Worm (Caenorhabditis elegans): ENCODE data around the gene sss-1.
A peak's percentile ranks its signal among the peaks of the same experiment; 100 is the strongest.

Gene sss-1

ce11 chrIV:9857952-9858488 is 35.5 kb downstream of the sss-1 start, which contains the start of gene npp-1 (continued):
- no peak for TF ChIP-seq snpc-1.2 (GFP tag; IDR thresholded peaks at IDR 0.05)
- no peak for TF ChIP-seq spr-3 (GFP tag; optimal IDR thresholded peaks at IDR 0.05)
- TF ChIP-seq arid-1 (GFP tag; conservative IDR thresholded peaks at IDR 0.05): no peak
- TF ChIP-seq madf-5 (GFP tag; IDR thresholded peaks at IDR 0.05): no peak
- no peak for TF ChIP-seq gei-8 (GFP tag; optimal IDR thresholded peaks at IDR 0.05)
- TF ChIP-seq T26A8.4 (GFP tag; IDR thresholded peaks at IDR 0.05): no peak
- no peak for TF ChIP-seq daf-12 (tag; optimal IDR thresholded peaks at IDR 0.05)
- peak; percentile 88 for TF ChIP-seq mes-2 (tag; optimal IDR thresholded peaks at IDR 0.05; ENCODE audit: poor library complexity, severe bottlenecking)
- TF ChIP-seq zfp-3 (GFP tag; conservative IDR thresholded peaks at IDR 0.05): no peak
- no peak for TF ChIP-seq Y105C5A.15 (GFP tag; IDR thresholded peaks at IDR 0.05)
- no peak for TF ChIP-seq hmg-1.1 (GFP tag; IDR thresholded peaks at IDR 0.05)
- TF ChIP-seq lin-13 (GFP tag; optimal IDR thresholded peaks at IDR 0.05): peak; percentile 30
- peak in 1 of 2 experiments; percentile 92 for TF ChIP-seq unc-62 (GFP tag; optimal IDR thresholded peaks at IDR 0.05 in 1 of 2)
- no peak for TF ChIP-seq unc-62 (tag; optimal IDR thresholded peaks at IDR 0.05)
- no peak for TF ChIP-seq egl-27 (tag; optimal IDR thresholded peaks at IDR 0.05)
- TF ChIP-seq ctbp-1 (GFP tag; IDR thresholded peaks at IDR 0.05): no peak
- no peak for TF ChIP-seq unc-39 (tag; optimal IDR thresholded peaks at IDR 0.05)
- TF ChIP-seq pqm-1 (tag; optimal IDR thresholded peaks at IDR 0.05): no peak
- TF ChIP-seq nhr-11 (tag; optimal IDR thresholded peaks at IDR 0.05): no peak
- TF ChIP-seq zip-11 (GFP tag; IDR thresholded peaks at IDR 0.05): no peak
- TF ChIP-seq php-3 (GFP tag; IDR thresholded peaks at IDR 0.05): no peak
- no peak for TF ChIP-seq ztf-11 (tag; optimal IDR thresholded peaks at IDR 0.05)
- no peak for TF ChIP-seq ZK337.2 (GFP tag; IDR thresholded peaks at IDR 0.05)
- TF ChIP-seq duxl-1 (tag; optimal IDR thresholded peaks at IDR 0.05; ENCODE audit: poor library complexity): no peak
- peak; percentile 86 for TF ChIP-seq lin-38 (GFP tag; IDR thresholded peaks at IDR 0.05)
- no peak for TF ChIP-seq daf-8 (GFP tag; IDR thresholded peaks at IDR 0.05)
- no peak for TF ChIP-seq Y5F2A.4 (GFP tag; optimal IDR thresholded peaks at IDR 0.05)
- no peak for TF ChIP-seq nhr-10 (tag; optimal IDR thresholded peaks at IDR 0.05)
- no peak for TF ChIP-seq sdz-12 (GFP tag; optimal IDR thresholded peaks at IDR 0.05)
- TF ChIP-seq ceh-44 (GFP tag; IDR thresholded peaks at IDR 0.05): no peak
- no peak for TF ChIP-seq saeg-2 (GFP tag; IDR thresholded peaks at IDR 0.05)
- no peak for TF ChIP-seq ZK546.5 (tag; optimal IDR thresholded peaks at IDR 0.05)
- TF ChIP-seq aha-1 (tag): peak; percentile 57
- no peak for TF ChIP-seq zfp-2 (tag; optimal IDR thresholded peaks at IDR 0.05)
- no peak for TF ChIP-seq nhr-102 (tag; optimal IDR thresholded peaks at IDR 0.05)
- no peak for TF ChIP-seq ztf-7 (tag; optimal IDR thresholded peaks at IDR 0.05)
- TF ChIP-seq tra-1 (GFP tag; IDR thresholded peaks at IDR 0.05): no peak

- TF ChIP-seq hif-1 (tag; optimal IDR thresholded peaks at IDR 0.05) (no peak), mep-1 (tag; optimal IDR thresholded peaks at IDR 0.05) (no peak), set-16 (GFP tag; IDR thresholded peaks at IDR 0.05) (no peak), ceh-82 (tag; optimal IDR thresholded peaks at IDR 0.05) (no peak), attf-4 (tag; optimal IDR thresholded peaks at IDR 0.05) (no peak), dmd-8 (GFP tag; IDR thresholded peaks at IDR 0.05) (no peak), cey-2 (tag; optimal IDR thresholded peaks at IDR 0.05; ENCODE audit: borderline replicate concordance, insufficient read depth) (no peak), zip-2 (tag; optimal IDR thresholded peaks at IDR 0.05) (no peak), lin-29 (GFP tag; IDR thresholded peaks at IDR 0.05) (no peak), zfp-2 (tag; optimal IDR thresholded peaks at IDR 0.05) (no peak), T26A8.4 (GFP tag; IDR thresholded peaks at IDR 0.05) (no peak), nhr-48 (tag; optimal IDR thresholded peaks at IDR 0.05) (no peak), spr-1 (tag; optimal IDR thresholded peaks at IDR 0.05) (no peak), pha-4 (GFP tag; IDR thresholded peaks at IDR 0.05) (no peak), pha-4 (tag; optimal IDR thresholded peaks at IDR 0.05) (no peak), saeg-2 (GFP tag; IDR thresholded peaks at IDR 0.05) (no peak), daf-19 (GFP tag; conservative IDR thresholded peaks at IDR 0.05) (no peak), mxl-2 (GFP tag; conservative IDR thresholded peaks at IDR 0.05) (no peak), ztf-11 (tag; optimal IDR thresholded peaks at IDR 0.05) (no peak), ceh-32 (tag; optimal IDR thresholded peaks at IDR 0.05; ENCODE audit: poor library complexity) (no peak)
Observed at ce11 chrIV:9855712-9856111, 37.8 kb downstream of the sss-1 start, which contains the start of gene K07F5.12. Gene K07F5.12, plus strand, starts transcription at chrIV:9856012.

All from whole organism, L4 larva.